Worm (Caenorhabditis elegans) whole organism, L4 larva: ENCODE results near the gene skr-21.

Experiments
- F37D6.2 ChIP-seq: sonication (generic microtip); optimal IDR thresholded peaks from 2 replicates; lab custom pipeline; 2016; ENCODE audit warnings: mild to moderate bottlenecking, missing genetic modification characterization, missing compliant biosample characterization
- F44E2.7 ChIP-seq: fragments of 200-800 bp; sonication (Bioruptor generic); IDR thresholded peaks from 2 replicates; pipeline ENCODE4 v2.1.2; 2022; ENCODE audit warnings: missing genetic modification characterization, missing compliant biosample characterization
- T26A8.4 ChIP-seq: fragments of 200-800 bp; sonication (Bioruptor generic); IDR thresholded peaks from 2 replicates; pipeline ENCODE4 v1.3.6; 2022; ENCODE audit warnings: missing genetic modification characterization, missing compliant biosample characterization
- Y48G9A.11 ChIP-seq: fragments of 200-800 bp; sonication (Bioruptor generic); IDR thresholded peaks from 2 replicates; pipeline ENCODE4 v1.3.6; 2022; ENCODE audit warnings: missing genetic modification reagents, missing genetic modification characterization, missing compliant biosample characterization
- Y5F2A.4 ChIP-seq: fragments of 200-800 bp; sonication (Bioruptor generic); optimal IDR thresholded peaks from 2 replicates; lab custom pipeline; 2018; ENCODE audit warnings: mild to moderate bottlenecking, missing genetic modification characterization, missing compliant biosample characterization
- aha-1 ChIP-seq: fragments of 150-350 bp; peaks from one replicate; lab custom pipeline; 2014; ENCODE audit warnings: missing biosample characterization, missing genetic modification characterization
- arid-1 ChIP-seq: fragments of 200-800 bp; sonication (Bioruptor generic); conservative IDR thresholded peaks from 2 replicates; pipeline ENCODE4 v1.3.6; 2022; ENCODE audit warnings: missing genetic modification reagents, missing genetic modification characterization, missing compliant biosample characterization
- attf-4 ChIP-seq: sonication (generic microtip); optimal IDR thresholded peaks from 3 replicates; lab custom pipeline; 2017; ENCODE audit warnings: missing biosample characterization, missing genetic modification characterization
- ceh-44 ChIP-seq: fragments of 200-800 bp; sonication (Bioruptor generic); IDR thresholded peaks from 2 replicates; pipeline ENCODE4 v1.3.6; 2022; ENCODE audit warnings: missing genetic modification reagents, missing genetic modification characterization, missing compliant biosample characterization
- ces-1 ChIP-seq: fragments of 150-350 bp; sonication (generic microtip); optimal IDR thresholded peaks from 4 replicates; lab custom pipeline; 2014; ENCODE audit warnings: missing biosample characterization, missing genetic modification reagents, missing genetic modification characterization
- lin-39 ChIP-seq: fragments of 150-350 bp; optimal IDR thresholded peaks from 2 replicates; lab custom pipeline; 2014; ENCODE audit warnings: missing biosample characterization, missing genetic modification reagents, missing genetic modification characterization
- madf-9 ChIP-seq: fragments of 200-800 bp; sonication (Bioruptor generic); conservative IDR thresholded peaks from 2 replicates; pipeline ENCODE4 v1.3.6; 2022; ENCODE audit warnings: missing genetic modification reagents, missing genetic modification characterization, missing compliant biosample characterization
- nhr-237 ChIP-seq: sonication (generic microtip); optimal IDR thresholded peaks from 2 replicates; lab custom pipeline; 2017; ENCODE audit warnings: missing biosample characterization, missing genetic modification characterization
- sdz-12 ChIP-seq: fragments of 200-800 bp; sonication (Bioruptor generic); optimal IDR thresholded peaks from 2 replicates; lab custom pipeline; 2018; ENCODE audit warnings: mild to moderate bottlenecking, missing genetic modification characterization, missing compliant biosample characterization
- skn-1 ChIP-seq: fragments of 150-350 bp; optimal IDR thresholded peaks from 2 replicates; lab custom pipeline; 2014; ENCODE audit warnings: missing biosample characterization, missing genetic modification characterization
- snpc-1.2 ChIP-seq: fragments of 200-800 bp; sonication (Bioruptor generic); IDR thresholded peaks from 2 replicates; pipeline ENCODE4 v1.3.6; 2022; ENCODE audit warnings: missing genetic modification reagents, missing genetic modification characterization, missing compliant biosample characterization
- zfp-2 ChIP-seq: sonication (generic microtip); optimal IDR thresholded peaks from 2 replicates; lab custom pipeline; 2016; ENCODE audit warnings: mild to moderate bottlenecking, missing genetic modification characterization, missing compliant biosample characterization
- ztf-7 ChIP-seq: fragments of 150-350 bp; optimal IDR thresholded peaks from 2 replicates; lab custom pipeline; 2014; ENCODE audit warnings: missing biosample characterization, missing genetic modification characterization

Gene skr-21

ce11 chrX:13182012-13182411, 44.5 kb downstream of the skr-21 start:
- TF ChIP-seq nhr-237 (tag; lab: Kevin White, UChicago) (no peak), zfp-2 (no peak), ceh-44 (GFP tag; lab: Robert Waterston, UW) (no peak), ces-1 (GFP tag; lab: Kevin White, UChicago) (no peak), F44E2.7 (GFP tag; lab: Robert Waterston, UW) (no peak)

DNA sequence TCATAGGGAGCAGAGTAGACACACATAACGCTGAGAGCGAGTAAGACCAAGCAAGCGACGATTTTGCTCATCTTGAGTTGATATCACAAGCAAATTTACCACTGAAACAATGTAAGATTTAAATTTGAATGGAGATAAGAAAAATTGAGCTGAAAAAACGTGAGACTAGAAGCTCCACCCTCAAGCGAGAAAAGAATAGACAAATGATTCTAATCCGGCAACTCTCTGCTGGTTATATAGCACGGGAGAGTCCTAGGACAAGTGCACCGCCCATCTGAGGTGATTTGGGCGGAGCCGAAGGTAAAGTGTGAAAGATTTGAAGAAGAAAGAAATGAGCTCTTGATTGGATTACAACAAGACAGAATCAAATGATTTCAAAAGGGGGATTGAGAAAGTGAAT, 48.1 kb downstream of the skr-21 start, which contains the start of gene nlp-3:
TSS of gene nlp-3 (minus strand) at position 101 of the 400 bp plus-strand sequence.
- TF ChIP-seq madf-9 (GFP tag; lab: Robert Waterston, UW) = no peak
- no peak for TF ChIP-seq Y48G9A.11 (GFP tag; lab: Robert Waterston, UW)
- TF ChIP-seq F37D6.2 (tag; lab: Kevin White, UChicago) = no peak
- TF ChIP-seq snpc-1.2 = no peak
- TF ChIP-seq lin-39 (tag; lab: Kevin White, UChicago) = no peak
- no peak for TF ChIP-seq Y5F2A.4 (GFP tag; lab: Kevin White, UChicago)
- no peak for TF ChIP-seq aha-1
- TF ChIP-seq arid-1 (GFP tag; lab: Robert Waterston, UW) = no peak
- TF ChIP-seq attf-4 (tag; lab: Kevin White, UChicago) = no peak
- no peak for TF ChIP-seq T26A8.4 (GFP tag; lab: Robert Waterston, UW)
- no peak for TF ChIP-seq ztf-7 (tag; lab: Kevin White, UChicago)
- TF ChIP-seq zfp-2 = no peak
- TF ChIP-seq sdz-12 (GFP tag; lab: Kevin White, UChicago) = no peak
- no peak for TF ChIP-seq skn-1 (tag; lab: Kevin White, UChicago)
- TF ChIP-seq, all 104 proteins: peak for 0
